Fruit fly (Drosophila melanogaster) whole organism, wandering third instar larva: ENCODE results near the gene CG42747.

Source experiments
- CG32264 ChIP-seq: fragments of 200-800 bp; sonication (Bioruptor generic); optimal IDR thresholded peaks from 2 replicates; lab custom pipeline; 2016; ENCODE audit warnings: missing biosample characterization, missing genetic modification characterization
- Myc ChIP-seq: fragments of >200 bp; optimal IDR thresholded peaks from 2 replicates; lab custom pipeline; 2017
- Sp1 ChIP-seq: fragments of 200-800 bp; sonication (Bioruptor generic); optimal IDR thresholded peaks from 3 replicates; lab custom pipeline; 2019; ENCODE audit warnings: missing biosample characterization, mild to moderate bottlenecking, missing genetic modification characterization, moderate library complexity
- Vsx2 ChIP-seq: fragments of 200-300, 225-300 bp; sonication (Bioruptor generic); optimal IDR thresholded peaks from 2 replicates; lab custom pipeline; 2018; ENCODE audit warnings: missing biosample characterization, missing genetic modification characterization; ENCODE audit not compliant: partially characterized antibody
- brk ChIP-seq: fragments of 200-800 bp; sonication (Bioruptor generic); optimal IDR thresholded peaks from 2 replicates; lab custom pipeline; 2016; ENCODE audit warnings: missing biosample characterization, mild to moderate bottlenecking, missing genetic modification characterization
- fru ChIP-seq: fragments of 200-800 bp; sonication (Bioruptor generic); optimal IDR thresholded peaks from 3 replicates; lab custom pipeline; 2016; ENCODE audit warnings: missing biosample characterization, mild to moderate bottlenecking, missing genetic modification characterization
- h ChIP-seq: fragments of 200-800 bp; sonication (Bioruptor generic); optimal IDR thresholded peaks from 3 replicates; lab custom pipeline; 2016; ENCODE audit warnings: missing biosample characterization, mild to moderate bottlenecking, missing genetic modification characterization
- lola ChIP-seq: fragments of >200 bp; optimal IDR thresholded peaks from 2 replicates; lab custom pipeline; 2017; ENCODE audit warnings: missing biosample characterization, missing genetic modification characterization
- psq ChIP-seq: fragments of 200-800 bp; sonication (Bioruptor generic); optimal IDR thresholded peaks from 3 replicates; lab custom pipeline; 2017; ENCODE audit warnings: missing biosample characterization, mild to moderate bottlenecking, missing genetic modification characterization, moderate library complexity
- sage ChIP-seq: fragments of 200-800 bp; sonication (Bioruptor generic); optimal IDR thresholded peaks from 2 replicates; lab custom pipeline; 2016; ENCODE audit warnings: missing biosample characterization, mild to moderate bottlenecking, missing genetic modification characterization
- woc ChIP-seq: sonication (Bioruptor generic); optimal IDR thresholded peaks from 2 replicates; lab custom pipeline; 2016; ENCODE audit warnings: missing biosample characterization, mild to moderate bottlenecking, missing genetic modification characterization

dm6 chr3L:6496922-6497232 lies 96.5 kb downstream of the CG42747 start:
- no peak for TF ChIP-seq brk
- TF ChIP-seq h (GFP tag; lab: Kevin White, UChicago), result no peak
- TF ChIP-seq psq (GFP tag; lab: Kevin White, UChicago), result no peak
- no peak for TF ChIP-seq CG32264 (GFP tag; lab: Kevin White, UChicago)
- no peak for TF ChIP-seq woc (GFP tag; lab: Kevin White, UChicago)
- no peak for TF ChIP-seq fru (GFP tag; lab: Kevin White, UChicago)
- TF ChIP-seq Vsx2 (GFP tag; lab: Kevin White, UChicago), result no peak
- no peak for TF ChIP-seq Sp1 (GFP tag; lab: Kevin White, UChicago)
- TF ChIP-seq Myc (lab: Kevin White, UChicago), result no peak
- TF ChIP-seq sage (GFP tag; lab: Kevin White, UChicago), result no peak
- TF ChIP-seq lola (GFP tag; lab: Kevin White, UChicago), result no peak
